Fruit fly (Drosophila melanogaster) whole organism, embryonic: ENCODE data around the gene tex.

Source experiments
- Atf-2 ChIP-seq: fragments of 200-800 bp; sonication (Bioruptor generic); optimal IDR thresholded peaks from 2 replicates; lab custom pipeline; 2016; ENCODE audit warnings: missing biosample characterization, missing genetic modification characterization
- BEAF-32 ChIP-seq: fragments of 200-800 bp; sonication (Bioruptor generic); optimal IDR thresholded peaks from 3 replicates; lab custom pipeline; 2017; ENCODE audit warnings: missing biosample characterization, missing genetic modification characterization, mild to moderate bottlenecking, moderate library complexity, missing genetic modification reagents
- BtbVII ChIP-seq: fragments of 200-800 bp; sonication (Bioruptor generic); optimal IDR thresholded peaks from 3 replicates; lab custom pipeline; 2017; ENCODE audit warnings: missing biosample characterization, mild to moderate bottlenecking, missing genetic modification characterization
- CG11085 ChIP-seq: fragments of 200-800 bp; sonication (Bioruptor generic); IDR thresholded peaks from 2 replicates; pipeline ENCODE4 v1.3.6; 2022; ENCODE audit warnings: missing biosample characterization, missing genetic modification characterization
- CG11093 ChIP-seq: fragments of 200-800 bp; sonication (Bioruptor generic); IDR thresholded peaks from 3 replicates; pipeline ENCODE4 v1.3.6; 2022; ENCODE audit warnings: missing biosample characterization, missing genetic modification characterization
- CG11456 ChIP-seq: fragments of 200-800 bp; sonication (Bioruptor generic); IDR thresholded peaks from 3 replicates; pipeline ENCODE4 v1.3.6; 2022; ENCODE audit warnings: missing biosample characterization, missing genetic modification characterization
- CG1233 ChIP-seq: fragments of 200-800 bp; sonication (Bioruptor generic); optimal IDR thresholded peaks from 4 replicates; lab custom pipeline; 2018; ENCODE audit warnings: missing biosample characterization, mild to moderate bottlenecking, missing genetic modification characterization
- CG12659 ChIP-seq: fragments of 200-800 bp; sonication (Bioruptor generic); optimal IDR thresholded peaks from 3 replicates; lab custom pipeline; 2017; ENCODE audit warnings: mild to moderate bottlenecking, missing biosample characterization, missing genetic modification reagents, missing genetic modification characterization
- CG13287 ChIP-seq: fragments of 200-800 bp; sonication (Bioruptor generic); IDR thresholded peaks from 2 replicates; pipeline ENCODE4 v1.3.6; 2022; ENCODE audit warnings: missing biosample characterization, missing genetic modification characterization; ENCODE audit not compliant: partially characterized antibody
- CG15011 ChIP-seq: fragments of 200-800 bp; sonication (Bioruptor generic); optimal IDR thresholded peaks from 3 replicates; lab custom pipeline; 2018; ENCODE audit warnings: missing biosample characterization, mild to moderate bottlenecking, missing genetic modification characterization
- CG1603 ChIP-seq: fragments of 200-800 bp; sonication (Bioruptor generic); optimal IDR thresholded peaks from 2 replicates; lab custom pipeline; 2019; ENCODE audit warnings: missing biosample characterization, mild to moderate bottlenecking, missing genetic modification characterization, moderate library complexity
- CG1647 ChIP-seq: fragments of 200-800 bp; sonication (Bioruptor generic); optimal IDR thresholded peaks from 3 replicates; lab custom pipeline; 2016; ENCODE audit warnings: missing biosample characterization, missing genetic modification characterization
- CG16813 ChIP-seq: fragments of 200-800 bp; sonication (Bioruptor generic); IDR thresholded peaks from 3 replicates; pipeline ENCODE4 v1.3.6; 2022; ENCODE audit warnings: missing biosample characterization, missing genetic modification characterization; ENCODE audit not compliant: partially characterized antibody
- CG17568 ChIP-seq: fragments of 200-800 bp; sonication (Bioruptor generic); optimal IDR thresholded peaks from 2 replicates; lab custom pipeline; 2018; ENCODE audit warnings: missing biosample characterization, mild to moderate bottlenecking, missing genetic modification characterization, moderate library complexity
- CG17802 ChIP-seq: fragments of 200-800 bp; sonication (Bioruptor generic); optimal IDR thresholded peaks from 2 replicates; lab custom pipeline; 2018; ENCODE audit warnings: missing biosample characterization, mild to moderate bottlenecking, missing genetic modification characterization, moderate library complexity
- CG18599 ChIP-seq: fragments of 200-800 bp; sonication (Bioruptor generic); optimal IDR thresholded peaks from 3 replicates; lab custom pipeline; 2017; ENCODE audit warnings: missing biosample characterization, missing genetic modification characterization, mild to moderate bottlenecking, moderate library complexity, missing genetic modification reagents
- CG2199 ChIP-seq: fragments of 200-800 bp; sonication (Bioruptor generic); IDR thresholded peaks from 3 replicates; pipeline ENCODE4 v1.3.6; 2022; ENCODE audit warnings: missing biosample characterization, missing genetic modification characterization
- CG34224 ChIP-seq: fragments of 200-800 bp; sonication (Bioruptor generic); IDR thresholded peaks from 3 replicates; pipeline ENCODE4 v1.3.6; 2022; ENCODE audit warnings: missing biosample characterization, missing genetic modification characterization; ENCODE audit not compliant: partially characterized antibody
- CG4617 ChIP-seq: fragments of 200-800 bp; sonication (Bioruptor generic); optimal IDR thresholded peaks from 3 replicates; lab custom pipeline; 2016; ENCODE audit warnings: missing biosample characterization, missing genetic modification characterization, borderline replicate concordance
- CG4707 ChIP-seq: fragments of 200-800 bp; sonication (Bioruptor generic); optimal IDR thresholded peaks from 2 replicates; lab custom pipeline; 2018; ENCODE audit warnings: missing biosample characterization, mild to moderate bottlenecking, missing genetic modification characterization, moderate library complexity
- CG4854 ChIP-seq: fragments of 200-800 bp; sonication (Bioruptor generic); optimal IDR thresholded peaks from 2 replicates; lab custom pipeline; 2016; ENCODE audit warnings: missing biosample characterization, missing genetic modification characterization, inconsistent platforms
- CG6765 ChIP-seq: fragments of 200-800 bp; sonication (Bioruptor generic); optimal IDR thresholded peaks from 3 replicates; lab custom pipeline; 2017; ENCODE audit warnings: missing biosample characterization, mild to moderate bottlenecking, missing genetic modification characterization
- CG7271 ChIP-seq: fragments of 200-800 bp; sonication (Bioruptor generic); optimal IDR thresholded peaks from 2 replicates; lab custom pipeline; 2018; ENCODE audit warnings: missing biosample characterization, mild to moderate bottlenecking, missing genetic modification characterization, moderate library complexity
- CG9797 ChIP-seq: fragments of 200-800 bp; sonication (Bioruptor generic); optimal IDR thresholded peaks from 3 replicates; lab custom pipeline; 2018; ENCODE audit warnings: missing biosample characterization, mild to moderate bottlenecking, missing genetic modification characterization
- Dll ChIP-seq: fragments of 200-800 bp; sonication (Bioruptor generic); IDR thresholded peaks from 4 replicates; pipeline ENCODE4 v1.3.6; 2022; ENCODE audit warnings: missing biosample characterization, missing genetic modification characterization; ENCODE audit not compliant: partially characterized antibody
- Dref ChIP-seq: fragments of 200-800 bp; sonication (Bioruptor generic); IDR thresholded peaks from 2 replicates; pipeline ENCODE4 v1.3.6; 2022; ENCODE audit warnings: missing biosample characterization, missing genetic modification characterization
- E2f2 ChIP-seq: fragments of 200-800 bp; sonication (Bioruptor generic); IDR thresholded peaks from 2 replicates; pipeline ENCODE4 v1.3.6; 2022; ENCODE audit warnings: missing biosample characterization, missing genetic modification characterization
- HmgZ ChIP-seq: fragments of 200-800 bp; sonication (Bioruptor generic); optimal IDR thresholded peaks from 2 replicates; lab custom pipeline; 2018; ENCODE audit warnings: missing biosample characterization, mild to moderate bottlenecking, missing genetic modification characterization
- MESR4 ChIP-seq: fragments of 200-800 bp; sonication (Bioruptor generic); optimal IDR thresholded peaks from 2 replicates; lab custom pipeline; 2018; ENCODE audit warnings: missing biosample characterization, mild to moderate bottlenecking, missing genetic modification characterization, moderate library complexity
- Mrtf ChIP-seq: fragments of 200-800 bp; sonication (Bioruptor generic); IDR thresholded peaks from 3 replicates; pipeline ENCODE4 v1.3.6; 2022; ENCODE audit warnings: missing biosample characterization, missing genetic modification characterization
- Pdp1 ChIP-seq, 2 experiments: fragments of 200-800 bp; sonication (Bioruptor generic); optimal IDR thresholded peaks; 3 replicates each; lab custom pipeline; 2016; ENCODE audit warnings: missing biosample characterization in 2 of 2, missing genetic modification characterization in 2 of 2, mild to moderate bottlenecking in 1 of 2, moderate library complexity in 1 of 2
- Scr ChIP-seq: fragments of 200-800 bp; sonication (Bioruptor generic); IDR thresholded peaks from 2 replicates; pipeline ENCODE4 v1.3.6; 2022; ENCODE audit warnings: missing biosample characterization, missing genetic modification characterization; ENCODE audit not compliant: partially characterized antibody
- ci ChIP-seq: fragments of 200-800 bp; sonication (Bioruptor generic); IDR thresholded peaks from 3 replicates; pipeline ENCODE4 v1.3.6; 2022; ENCODE audit warnings: missing biosample characterization, missing genetic modification characterization
- crc ChIP-seq: fragments of 200-800 bp; sonication (Bioruptor generic); optimal IDR thresholded peaks from 2 replicates; lab custom pipeline; 2016; ENCODE audit warnings: missing biosample characterization, missing genetic modification characterization
- crol ChIP-seq: fragments of 200-800 bp; sonication (Bioruptor generic); IDR thresholded peaks from 2 replicates; pipeline ENCODE4 v1.3.6; 2022; ENCODE audit warnings: missing biosample characterization, missing genetic modification characterization
- dan ChIP-seq: fragments of 200-800 bp; sonication (Bioruptor generic); IDR thresholded peaks from 2 replicates; pipeline ENCODE4 v1.3.6; 2022; ENCODE audit warnings: missing biosample characterization, missing genetic modification characterization
- disco-r ChIP-seq: fragments of 200-800 bp; sonication (Bioruptor generic); optimal IDR thresholded peaks from 2 replicates; lab custom pipeline; 2016; ENCODE audit warnings: missing biosample characterization, missing genetic modification characterization
- gfzf ChIP-seq: fragments of 200-800 bp; sonication (Bioruptor generic); optimal IDR thresholded peaks from 2 replicates; lab custom pipeline; 2016; ENCODE audit warnings: missing biosample characterization, mild to moderate bottlenecking, missing genetic modification characterization, moderate library complexity
- gro ChIP-seq: fragments of 200-800 bp; sonication (Bioruptor generic); optimal IDR thresholded peaks from 2 replicates; lab custom pipeline; 2016; ENCODE audit warnings: missing biosample characterization, missing genetic modification characterization
- kah ChIP-seq: fragments of 200-800 bp; sonication (Bioruptor generic); optimal IDR thresholded peaks from 2 replicates; lab custom pipeline; 2018; ENCODE audit warnings: missing biosample characterization, mild to moderate bottlenecking, missing genetic modification characterization
- lilli ChIP-seq: fragments of 200-800 bp; sonication (Bioruptor generic); optimal IDR thresholded peaks from 3 replicates; lab custom pipeline; 2016; ENCODE audit warnings: missing biosample characterization, missing genetic modification characterization
- onecut ChIP-seq: fragments of 200-800 bp; sonication (Bioruptor generic); IDR thresholded peaks from 2 replicates; pipeline ENCODE4 v1.3.6; 2022; ENCODE audit warnings: missing biosample characterization, missing genetic modification characterization
- phol ChIP-seq: fragments of 200-800 bp; sonication (Bioruptor generic); optimal IDR thresholded peaks from 3 replicates; lab custom pipeline; 2018; ENCODE audit warnings: missing biosample characterization, mild to moderate bottlenecking, missing genetic modification characterization, moderate library complexity
- pum ChIP-seq: fragments of 200-800 bp; sonication (Bioruptor generic); optimal IDR thresholded peaks from 2 replicates; lab custom pipeline; 2016; ENCODE audit warnings: missing biosample characterization, missing genetic modification characterization
- row ChIP-seq: fragments of 200-800 bp; sonication (Bioruptor generic); IDR thresholded peaks from 3 replicates; pipeline ENCODE4 v1.3.6; 2022; ENCODE audit warnings: missing biosample characterization, missing genetic modification characterization
- trh ChIP-seq: fragments of 200-800 bp; sonication (Bioruptor generic); optimal IDR thresholded peaks from 2 replicates; lab custom pipeline; 2016; ENCODE audit warnings: missing biosample characterization, missing genetic modification characterization
- unc-4 ChIP-seq: fragments of 200-800 bp; sonication (Bioruptor generic); IDR thresholded peaks from 2 replicates; pipeline ENCODE4 v1.3.6; 2022; ENCODE audit warnings: missing biosample characterization, missing genetic modification characterization; ENCODE audit not compliant: partially characterized antibody
- unpg ChIP-seq: fragments of 200-800 bp; sonication (Bioruptor generic); optimal IDR thresholded peaks from 3 replicates; lab custom pipeline; 2018; ENCODE audit warnings: missing biosample characterization, mild to moderate bottlenecking, missing genetic modification characterization, moderate library complexity

The tex gene

DNA sequence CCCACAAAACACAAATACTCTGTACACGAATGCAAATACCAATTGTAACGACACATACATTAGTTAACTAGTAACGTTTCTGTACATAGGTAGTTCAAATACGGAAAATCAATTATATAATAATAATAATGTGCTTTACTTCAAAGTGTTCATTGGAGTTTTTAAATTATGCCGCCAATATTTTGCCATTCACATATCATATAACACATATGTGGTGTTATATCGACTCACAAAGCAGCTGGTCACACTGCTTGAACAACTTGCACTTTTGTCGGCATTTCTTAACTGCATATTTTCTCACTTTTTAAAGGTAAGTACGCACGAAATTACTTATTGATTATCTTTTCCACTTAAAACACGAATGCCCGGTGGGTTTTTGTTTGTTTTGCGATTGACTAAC is 35.7 kb upstream of the tex start, which contains the start of gene DppIII (continued):
- no peak for TF ChIP-seq ci (GFP tag; lab: Robert Waterston, UW)
- no peak for TF ChIP-seq CG17802 (tag; lab: Kevin White, UChicago)
- TF ChIP-seq unc-4 = 0 out of 2 replicates have a peak, but pooled peaks have one; percentile 27
- TF ChIP-seq crol = no peak
- TF ChIP-seq trh (GFP tag; lab: Kevin White, UChicago) = no peak
- no peak for TF ChIP-seq CG4854 (GFP tag; lab: Kevin White, UChicago)
- TF ChIP-seq CG1603 (tag; lab: Kevin White, UChicago) = peak; percentile 1
- peak; percentile 16 for TF ChIP-seq phol (tag; lab: Kevin White, UChicago)
- TF ChIP-seq CG18599 (GFP tag; lab: Kevin White, UChicago) = no peak
- TF ChIP-seq CG11085 (GFP tag; lab: Robert Waterston, UW) = no peak
- TF ChIP-seq unpg (GFP tag; lab: Kevin White, UChicago) = no peak
- TF ChIP-seq E2f2 = peak; percentile 86
- TF ChIP-seq CG17568 (GFP tag; lab: Kevin White, UChicago) = no peak
- TF ChIP-seq CG11456 (GFP tag; lab: Robert Waterston, UW) = no peak
- no peak for TF ChIP-seq CG34224
- no peak for TF ChIP-seq CG7271 (tag; lab: Kevin White, UChicago)
- TF ChIP-seq, all 482 proteins: peak for 19

DNA sequence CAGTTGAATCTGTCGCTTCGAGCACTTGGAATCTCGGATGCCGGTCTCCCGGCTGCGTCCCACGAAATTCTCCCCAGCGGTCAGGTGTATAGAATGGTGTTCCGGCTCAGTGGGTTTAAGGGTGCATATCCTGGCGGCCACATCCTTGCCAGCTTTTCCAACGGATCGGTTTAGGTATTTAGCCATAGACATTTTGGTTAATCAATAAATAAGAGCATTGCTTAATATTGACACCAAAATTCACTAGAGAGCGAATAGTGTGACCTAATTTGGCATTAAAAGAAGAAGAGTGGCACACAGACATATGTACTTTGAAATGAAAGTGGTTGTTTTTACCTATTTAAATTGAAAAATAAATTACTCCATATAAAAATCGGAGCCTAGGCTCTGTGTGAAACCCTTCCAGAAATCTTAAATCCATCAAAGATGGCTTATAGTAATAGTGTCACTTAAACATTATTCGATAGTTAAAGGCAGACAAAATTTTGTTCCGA is 34.9 kb upstream of the tex start, which contains the start of the genes PNKP and COX7AL:
Gene PNKP, minus strand, starts transcription at position 266 of the 494 bp plus-strand sequence.
Gene COX7AL, plus strand, starts transcription at position 419 of the 494 bp plus-strand sequence.
- TF ChIP-seq Mrtf (GFP tag; lab: Robert Waterston, UW) (no peak), CG1647 (no peak), BtbVII (GFP tag; lab: Kevin White, UChicago) (no peak), CG15011 (GFP tag; lab: Kevin White, UChicago) (no peak), kah (GFP tag; lab: Kevin White, UChicago) (peak; percentile 4), gro (no peak), CG4617 (GFP tag; lab: Kevin White, UChicago) (peak; percentile 24), CG13287 (GFP tag; lab: Robert Waterston, UW) (0 out of 2 replicates have a peak, but pooled peaks have one; percentile 19), Atf-2 (no peak), Dref (peak; percentile 32; the same call in 1 of the 2 replicates), CG11093 (GFP tag; lab: Robert Waterston, UW) (no peak), Dll (GFP tag; lab: Robert Waterston, UW) (0 out of 4 replicates have a peak, but pooled peaks have one; percentile 17), row (peak; percentile 42; the same call in 2 of the 3 replicates), CG4707 (GFP tag; lab: Kevin White, UChicago) (no peak), dan (no peak), CG16813 (GFP tag; lab: Robert Waterston, UW) (no peak), CG9797 (GFP tag; lab: Kevin White, UChicago) (peak; percentile 21), gfzf (peak; percentile 60), lilli (GFP tag; lab: Kevin White, UChicago) (no peak), CG1233 (GFP tag; lab: Kevin White, UChicago) (no peak), CG2199 (no peak), CG12659 (GFP tag; lab: Kevin White, UChicago) (no peak), CG6765 (GFP tag; lab: Kevin White, UChicago) (no peak), pum (GFP tag; lab: Kevin White, UChicago) (no peak), Scr (GFP tag; lab: Robert Waterston, UW) (peak; percentile 46; the same call in 1 of the 2 replicates), crc (GFP tag; lab: Kevin White, UChicago) (no peak), onecut (peak; percentile 89), BEAF-32 (GFP tag; lab: Kevin White, UChicago) (peak; percentile 33), disco-r (GFP tag; lab: Kevin White, UChicago) (no peak), Pdp1 (GFP tag; optimal IDR thresholded peaks at IDR 0.05; lab: Kevin White, UChicago) (peak in 1 of 2 experiments; percentile 20), HmgZ (tag; lab: Kevin White, UChicago) (peak; percentile 13), MESR4 (peak; percentile 44), CG1603 (tag; lab: Kevin White, UChicago) (peak; percentile 14)
